Worm (Caenorhabditis elegans): Measurements from ENCODE around the gene H20J04.4.

- TF ChIP-seq hmg-1.2 (GFP tag; IDR thresholded peaks at IDR 0.05) (no peak), lin-35 (GFP tag; optimal IDR thresholded peaks at IDR 0.05) (no peak), athp-1 (tag; optimal IDR thresholded peaks at IDR 0.05) (no peak), madf-6 (GFP tag; IDR thresholded peaks at IDR 0.05) (no peak), ama-1 (optimal IDR thresholded peaks at IDR 0.05) (no peak), ama-1 (GFP tag; optimal IDR thresholded peaks at IDR 0.05) (no peak), cebp-2 (GFP tag; IDR thresholded peaks at IDR 0.05) (no peak), B0336.3 (GFP tag; IDR thresholded peaks at IDR 0.05) (no peak), lin-40 (tag; optimal IDR thresholded peaks at IDR 0.05) (no peak), him-1 (tag; optimal IDR thresholded peaks at IDR 0.05) (no peak), dpl-1 (GFP tag; optimal IDR thresholded peaks at IDR 0.05) (no peak), unc-62 (GFP tag; optimal IDR thresholded peaks at IDR 0.05) (no peak), hlh-26 (GFP tag; conservative IDR thresholded peaks at IDR 0.05) (no peak), sea-2 (GFP tag; IDR thresholded peaks at IDR 0.05) (no peak), lin-54 (GFP tag; optimal IDR thresholded peaks at IDR 0.05) (no peak)
These were observed 54.5 kb downstream of the H20J04.4 start, which contains the start of gene fkh-6 for ce11 chrII:4383306-4383705.
